Worm (Caenorhabditis elegans): ENCODE results near the gene F41G3.19.
A peak's percentile ranks its signal among the peaks of the same experiment; 100 is the strongest.

The F41G3.19 gene

DNA sequence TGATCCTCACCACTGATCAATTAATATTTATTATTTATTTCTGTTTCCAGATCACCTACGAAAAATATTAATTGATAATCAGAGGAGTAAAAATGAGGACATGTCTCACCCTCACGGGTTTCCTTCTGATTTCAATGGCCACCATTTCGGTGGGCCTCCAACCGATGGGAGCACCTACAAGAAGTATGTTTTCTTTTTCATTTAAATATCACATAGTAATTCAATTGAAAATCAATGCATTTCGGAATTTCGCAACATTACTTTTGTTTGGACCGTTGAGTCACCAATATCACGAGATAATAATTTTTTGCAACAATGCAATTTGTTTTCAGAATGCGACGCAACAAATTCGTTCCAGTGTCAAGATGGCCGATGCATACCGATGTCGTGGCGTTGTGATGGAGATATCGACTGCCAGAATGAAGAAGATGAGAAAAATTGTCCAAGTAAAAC, 31.5 kb upstream of the F41G3.19 start, which contains the start of gene gldi-2:
Gene gldi-2, plus strand, starts transcription at position 51 of the 453 bp plus-strand sequence.
- TF ChIP-seq egl-5 (tag; optimal IDR thresholded peaks at IDR 0.05), result no peak
- TF ChIP-seq fkh-10 (GFP tag; optimal IDR thresholded peaks at IDR 0.05), result no peak
- no peak for TF ChIP-seq lin-39 (tag; optimal IDR thresholded peaks at IDR 0.05)
- TF ChIP-seq ztf-11 (tag; optimal IDR thresholded peaks at IDR 0.05), result no peak
- no peak for TF ChIP-seq fkh-2 (tag; optimal IDR thresholded peaks at IDR 0.05)
- TF ChIP-seq elt-1 (tag; optimal IDR thresholded peaks at IDR 0.05), result no peak
- no peak for TF ChIP-seq nhr-11 (tag; optimal IDR thresholded peaks at IDR 0.05)
- no peak for TF ChIP-seq sea-2 (GFP tag; optimal IDR thresholded peaks at IDR 0.05)
- no peak for TF ChIP-seq nhr-23 (tag; optimal IDR thresholded peaks at IDR 0.05)
- TF ChIP-seq elt-3 (tag; optimal IDR thresholded peaks at IDR 0.05), result no peak
- no peak for TF ChIP-seq ceh-82 (tag; optimal IDR thresholded peaks at IDR 0.05)
- TF ChIP-seq aly-2 (tag; optimal IDR thresholded peaks at IDR 0.05), result no peak

DNA sequence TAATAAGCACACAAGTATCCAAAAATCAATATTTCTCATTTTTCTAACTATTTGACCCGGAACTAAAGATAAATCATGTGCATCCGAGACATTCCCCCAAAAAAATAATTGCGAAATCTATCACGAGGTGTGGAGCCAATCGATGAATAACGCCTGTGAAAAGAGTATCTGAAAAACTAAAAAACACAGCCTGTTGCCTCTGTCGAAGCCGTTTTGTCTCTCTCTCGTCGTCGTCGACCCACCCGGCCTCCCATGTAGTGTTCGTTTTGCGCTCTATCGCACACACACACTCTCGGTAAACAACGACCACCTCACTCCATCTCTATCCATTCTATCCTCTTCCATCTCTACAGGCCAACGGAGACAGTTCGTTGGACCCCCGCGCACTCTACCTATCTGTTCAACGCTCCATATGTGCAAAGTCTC, 30.8 kb upstream of the F41G3.19 start:
- TF ChIP-seq mml-1 (tag; optimal IDR thresholded peaks at IDR 0.05), result no peak
- peak; percentile 77 for TF ChIP-seq lin-15B (tag; optimal IDR thresholded peaks at IDR 0.05)
- TF ChIP-seq ceh-16 (tag; optimal IDR thresholded peaks at IDR 0.05), result no peak
- peak; percentile 83 for TF ChIP-seq ceh-28 (tag; optimal IDR thresholded peaks at IDR 0.05)
- no peak for TF ChIP-seq egl-27 (tag; optimal IDR thresholded peaks at IDR 0.05)
- peak; percentile 0 for TF ChIP-seq fkh-10 (GFP tag; optimal IDR thresholded peaks at IDR 0.05)
- no peak for TF ChIP-seq nhr-12 (tag; optimal IDR thresholded peaks at IDR 0.05)
- TF ChIP-seq unc-62 (GFP tag; optimal IDR thresholded peaks at IDR 0.05), result no peak
- TF ChIP-seq nfya-1 (tag; optimal IDR thresholded peaks at IDR 0.05; ENCODE audit: insufficient read depth), result peak; percentile 81
- peak; percentile 26 for TF ChIP-seq egl-5 (tag; optimal IDR thresholded peaks at IDR 0.05)
- TF ChIP-seq lin-39 (tag; optimal IDR thresholded peaks at IDR 0.05), result peak; percentile 57
- TF ChIP-seq unc-39 (tag; optimal IDR thresholded peaks at IDR 0.05), result no peak
- peak; percentile 26 for TF ChIP-seq nhr-11 (tag; optimal IDR thresholded peaks at IDR 0.05)
- TF ChIP-seq jun-1 (tag; optimal IDR thresholded peaks at IDR 0.05), result peak; percentile 11
- TF ChIP-seq pqm-1 (tag; optimal IDR thresholded peaks at IDR 0.05), result no peak
- peak; percentile 27 for TF ChIP-seq elt-2 (tag; optimal IDR thresholded peaks at IDR 0.05)
- TF ChIP-seq nhr-43 (tag; optimal IDR thresholded peaks at IDR 0.05; ENCODE audit: poor library complexity, severe bottlenecking), result no peak
- peak; percentile 62 for TF ChIP-seq nhr-25 (tag; optimal IDR thresholded peaks at IDR 0.05)
- peak; percentile 48 for TF ChIP-seq snpc-4 (tag; optimal IDR thresholded peaks at IDR 0.05)
- TF ChIP-seq nhr-23 (tag; optimal IDR thresholded peaks at IDR 0.05), result peak; percentile 19
- no peak for TF ChIP-seq eor-1 (tag; optimal IDR thresholded peaks at IDR 0.05)
- TF ChIP-seq sea-2 (GFP tag; optimal IDR thresholded peaks at IDR 0.05), result no peak
- TF ChIP-seq pha-4 (tag; optimal IDR thresholded peaks at IDR 0.05), result peak; percentile 77

DNA sequence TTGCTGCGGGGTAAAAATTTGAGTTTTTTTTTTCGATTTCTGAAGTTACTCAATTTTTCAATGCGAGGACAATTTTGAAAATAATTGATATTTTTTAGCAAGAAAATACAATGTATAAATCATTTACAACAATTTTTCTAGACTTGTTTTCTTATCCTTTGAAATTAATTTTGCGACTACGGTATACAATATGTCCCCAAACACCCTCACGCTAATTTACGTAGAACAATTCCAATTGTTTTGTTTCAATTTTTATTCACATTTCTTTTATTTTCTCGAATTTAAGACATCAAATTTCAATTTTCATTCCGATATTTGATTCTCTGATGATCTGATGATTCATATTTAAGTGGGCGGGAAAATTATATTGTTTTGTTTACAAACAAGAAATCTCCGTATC, 30.1 kb upstream of the F41G3.19 start:
- TF ChIP-seq skn-1 (tag; optimal IDR thresholded peaks at IDR 0.05) (no peak), unc-62 (GFP tag; optimal IDR thresholded peaks at IDR 0.05) (no peak), nhr-25 (tag; optimal IDR thresholded peaks at IDR 0.05) (no peak), nhr-11 (tag; optimal IDR thresholded peaks at IDR 0.05) (no peak), nhr-76 (tag; optimal IDR thresholded peaks at IDR 0.05) (no peak), ceh-82 (tag; optimal IDR thresholded peaks at IDR 0.05) (no peak), lsy-12 (tag; optimal IDR thresholded peaks at IDR 0.05) (no peak)

DNA sequence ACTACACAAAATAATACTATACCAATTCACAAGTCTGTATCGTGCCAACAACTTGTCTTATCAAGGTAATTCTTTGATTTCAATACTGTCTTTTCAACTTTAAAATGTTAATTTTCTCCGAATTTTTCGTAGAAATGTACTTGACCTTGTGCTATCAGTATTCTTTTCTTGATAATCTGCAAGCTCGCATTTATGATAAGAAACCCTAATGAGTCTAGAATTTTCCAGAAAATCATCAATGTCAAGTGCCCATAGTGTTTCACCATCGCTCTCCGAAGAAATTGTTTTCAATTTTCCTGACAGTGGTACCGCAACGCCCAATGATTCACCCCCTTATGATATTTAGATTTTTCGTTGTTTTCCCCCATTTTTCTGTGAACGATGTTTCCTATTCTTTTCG, 29.3 kb upstream of the F41G3.19 start:
- no peak for TF ChIP-seq egl-27 (tag; optimal IDR thresholded peaks at IDR 0.05)
- peak; percentile 66 for TF ChIP-seq elt-2 (tag; optimal IDR thresholded peaks at IDR 0.05)
- peak; percentile 30 for TF ChIP-seq pqm-1 (tag; optimal IDR thresholded peaks at IDR 0.05)

DNA sequence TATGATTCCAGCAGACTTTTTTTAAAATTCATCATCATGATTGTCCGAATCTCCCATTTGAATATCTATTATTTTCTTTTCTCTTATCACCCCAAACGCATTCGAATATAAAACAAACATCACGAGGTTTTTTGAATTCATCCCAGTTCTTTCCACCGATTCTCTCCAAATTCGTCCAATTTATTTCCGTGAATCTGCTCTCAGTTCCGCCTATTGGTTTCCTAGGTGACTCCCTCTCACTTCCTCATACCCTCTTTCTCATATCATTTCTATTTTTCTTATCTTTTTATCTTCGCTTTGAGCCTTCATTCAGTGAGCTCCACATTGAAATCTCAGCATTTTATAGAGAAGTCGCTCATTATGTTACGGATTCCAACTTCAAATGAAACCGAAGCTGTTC, 27.2 kb upstream of the F41G3.19 start, which contains the start of gene T13C2.7:
Gene T13C2.7, plus strand, starts transcription at position 301 of the 400 bp plus-strand sequence.
- TF ChIP-seq sea-2 (GFP tag; optimal IDR thresholded peaks at IDR 0.05), result no peak
- no peak for TF ChIP-seq unc-62 (GFP tag; optimal IDR thresholded peaks at IDR 0.05)
- no peak for TF ChIP-seq mdl-1 (tag; optimal IDR thresholded peaks at IDR 0.05)
- no peak for TF ChIP-seq ceh-9 (tag; optimal IDR thresholded peaks at IDR 0.05)
- TF ChIP-seq egl-27 (tag; optimal IDR thresholded peaks at IDR 0.05), result no peak
- TF ChIP-seq nhr-76 (tag; optimal IDR thresholded peaks at IDR 0.05), result no peak
- no peak for TF ChIP-seq nhr-12 (tag; optimal IDR thresholded peaks at IDR 0.05)
- no peak for TF ChIP-seq fkh-2 (tag; optimal IDR thresholded peaks at IDR 0.05)
- no peak for TF ChIP-seq ztf-11 (tag; optimal IDR thresholded peaks at IDR 0.05)
- TF ChIP-seq ceh-82 (tag; optimal IDR thresholded peaks at IDR 0.05), result no peak
- TF ChIP-seq eor-1 (tag; optimal IDR thresholded peaks at IDR 0.05), result no peak
- TF ChIP-seq nhr-25 (tag; optimal IDR thresholded peaks at IDR 0.05), result no peak
- no peak for TF ChIP-seq nfya-1 (tag; optimal IDR thresholded peaks at IDR 0.05; ENCODE audit: insufficient read depth)
- no peak for TF ChIP-seq zag-1 (tag; optimal IDR thresholded peaks at IDR 0.05)
- TF ChIP-seq elt-2 (tag; optimal IDR thresholded peaks at IDR 0.05), result no peak
